Worm (Caenorhabditis elegans): ENCODE results near the gene B0334.4.

B0334.4 gene

DNA sequence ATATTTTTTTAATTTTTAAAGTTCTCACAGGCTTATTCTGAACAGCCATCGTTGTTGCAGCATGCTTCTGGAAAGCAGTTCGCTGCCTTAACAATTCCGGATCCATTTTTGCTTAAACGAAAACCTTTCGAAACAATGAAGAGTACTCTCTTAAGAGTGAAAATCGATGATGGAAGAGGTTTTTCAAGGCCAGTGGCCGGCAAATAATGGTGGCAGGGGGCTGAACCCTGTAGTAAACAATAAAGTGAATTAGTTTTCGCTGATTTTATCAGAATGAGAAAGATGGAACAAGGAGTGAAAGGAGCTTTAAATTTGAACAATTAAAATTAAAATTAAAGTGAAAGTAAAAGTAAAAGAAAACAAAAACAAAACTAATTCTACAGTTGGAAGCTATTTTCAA, 46.9 kb downstream of the B0334.4 start, which contains the start of gene gtf-2E2:
TSS of gene gtf-2E2 (minus strand) at position 111 of the 400 bp plus-strand sequence.
- peak; percentile 56 for TF ChIP-seq snpc-4 (tag; optimal IDR thresholded peaks at IDR 0.05)
- no peak for TF ChIP-seq ceh-82 (tag; optimal IDR thresholded peaks at IDR 0.05)
- TF ChIP-seq lin-39 (tag; optimal IDR thresholded peaks at IDR 0.05): peak; percentile 55
- TF ChIP-seq nfya-1 (tag; optimal IDR thresholded peaks at IDR 0.05; ENCODE audit: insufficient read depth): peak; percentile 44
- peak; percentile 17 for TF ChIP-seq elt-1 (tag; optimal IDR thresholded peaks at IDR 0.05)
- peak; percentile 42 for TF ChIP-seq hmg-11 (tag; optimal IDR thresholded peaks at IDR 0.05)
- no peak for TF ChIP-seq fos-1 (tag; optimal IDR thresholded peaks at IDR 0.05)
- no peak for TF ChIP-seq nhr-67 (tag; optimal IDR thresholded peaks at IDR 0.05)
- TF ChIP-seq nhr-25 (tag; optimal IDR thresholded peaks at IDR 0.05): peak; percentile 10
- TF ChIP-seq ceh-28 (tag; optimal IDR thresholded peaks at IDR 0.05): peak; percentile 34
- TF ChIP-seq lin-15B (tag; optimal IDR thresholded peaks at IDR 0.05): peak; percentile 31
- TF ChIP-seq mml-1 (tag; optimal IDR thresholded peaks at IDR 0.05): no peak
- peak; percentile 37 for TF ChIP-seq pha-4 (tag; optimal IDR thresholded peaks at IDR 0.05)

ce11 chrII:11542958-11543357, 47.5 kb downstream of the B0334.4 start:
- TF ChIP-seq ztf-11 (tag; optimal IDR thresholded peaks at IDR 0.05): no peak
- no peak for TF ChIP-seq nhr-76 (tag; optimal IDR thresholded peaks at IDR 0.05)
- no peak for TF ChIP-seq pqm-1 (tag; optimal IDR thresholded peaks at IDR 0.05)

DNA sequence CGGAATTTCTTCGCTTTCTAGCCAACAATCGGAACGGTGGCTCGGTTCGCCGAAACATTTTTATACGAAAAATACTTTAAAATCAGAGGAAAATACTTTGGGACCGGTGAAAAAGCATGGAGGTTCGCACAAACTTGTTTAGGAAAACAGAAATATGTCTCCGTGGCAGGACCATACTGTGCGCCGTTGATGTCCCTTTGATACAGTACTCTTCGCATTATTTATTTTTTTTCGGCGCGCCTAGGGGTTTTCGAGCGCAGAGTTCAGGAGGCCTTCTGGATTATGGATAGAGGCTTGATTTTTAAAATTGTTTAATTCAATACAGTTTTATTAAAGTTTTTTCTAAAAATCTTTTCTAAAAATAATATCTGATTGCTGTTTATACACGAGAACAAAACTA, 49.2 kb downstream of the B0334.4 start, which contains the start of gene F54D5.9:
TSS of gene F54D5.9 (minus strand) at position 115 of the 400 bp plus-strand sequence.
- TF ChIP-seq eor-1 (tag; optimal IDR thresholded peaks at IDR 0.05) (no peak), pha-4 (tag; optimal IDR thresholded peaks at IDR 0.05) (no peak), ama-1 (optimal IDR thresholded peaks at IDR 0.05) (peak; percentile 3), egl-27 (tag; optimal IDR thresholded peaks at IDR 0.05) (no peak)

DNA sequence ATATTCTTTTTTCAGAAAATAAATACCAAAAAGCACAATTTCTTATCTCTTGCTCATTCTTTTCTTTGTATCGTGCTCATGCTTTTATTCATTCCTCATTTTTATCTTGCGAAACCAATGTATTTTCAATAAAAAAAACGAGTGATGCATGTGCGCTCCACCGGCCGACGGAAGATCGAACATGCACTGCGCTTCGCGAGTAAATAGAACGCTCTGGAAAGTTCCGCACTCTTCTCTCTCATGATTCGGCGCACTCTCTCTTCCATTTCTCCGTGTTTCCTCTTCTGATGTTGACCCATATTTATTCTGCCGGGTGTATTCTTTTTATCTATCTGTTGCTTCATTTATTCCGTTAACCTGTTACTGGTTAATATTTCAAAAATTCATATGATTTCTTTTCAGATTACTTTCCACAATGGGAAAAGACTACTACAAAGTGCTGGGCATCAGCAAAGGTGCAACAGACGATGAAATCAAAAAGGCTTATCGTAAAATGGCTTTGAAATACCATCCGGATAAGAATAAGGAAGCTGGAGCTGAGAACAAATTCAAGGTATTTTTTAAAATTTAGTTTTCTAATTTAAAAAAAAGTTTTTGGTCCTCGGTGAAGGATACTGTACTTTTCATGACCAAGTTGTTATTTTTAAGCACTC, 49.9 kb downstream of the B0334.4 start, which contains the start of gene dnj-13:
TSS of gene dnj-13 (plus strand) at position 403 of the 653 bp plus-strand sequence.
- peak; percentile 68 for TF ChIP-seq skn-1 (tag; optimal IDR thresholded peaks at IDR 0.05)
- no peak for TF ChIP-seq nhr-28 (tag; optimal IDR thresholded peaks at IDR 0.05)
- TF ChIP-seq mdl-1 (tag; optimal IDR thresholded peaks at IDR 0.05): peak; percentile 54
- TF ChIP-seq elt-1 (tag; optimal IDR thresholded peaks at IDR 0.05): peak; percentile 47
- TF ChIP-seq ztf-4 (tag; optimal IDR thresholded peaks at IDR 0.05): peak; percentile 72
- peak; percentile 87 for TF ChIP-seq ama-1 (optimal IDR thresholded peaks at IDR 0.05)
- TF ChIP-seq mml-1 (tag; optimal IDR thresholded peaks at IDR 0.05): no peak
- no peak for TF ChIP-seq daf-12 (tag; optimal IDR thresholded peaks at IDR 0.05)
- no peak for TF ChIP-seq aly-2 (tag; optimal IDR thresholded peaks at IDR 0.05)
- TF ChIP-seq R02D3.7 (tag; optimal IDR thresholded peaks at IDR 0.05): peak; percentile 69
- TF ChIP-seq egl-27 (tag; optimal IDR thresholded peaks at IDR 0.05): peak; percentile 91
- no peak for TF ChIP-seq elt-3 (tag; optimal IDR thresholded peaks at IDR 0.05)
- peak; percentile 19 for TF ChIP-seq ZK546.5 (tag; optimal IDR thresholded peaks at IDR 0.05)
- peak; percentile 91 for TF ChIP-seq nhr-25 (tag; optimal IDR thresholded peaks at IDR 0.05)
- TF ChIP-seq lin-15B (tag; optimal IDR thresholded peaks at IDR 0.05): peak; percentile 92
- peak; percentile 55 for TF ChIP-seq fos-1 (tag; optimal IDR thresholded peaks at IDR 0.05)
- no peak for TF ChIP-seq sea-2 (GFP tag; optimal IDR thresholded peaks at IDR 0.05)
- TF ChIP-seq nfya-1 (tag; optimal IDR thresholded peaks at IDR 0.05; ENCODE audit: insufficient read depth): peak; percentile 93
- peak; percentile 96 for TF ChIP-seq pha-4 (tag; optimal IDR thresholded peaks at IDR 0.05)
- no peak for TF ChIP-seq egl-5 (tag; optimal IDR thresholded peaks at IDR 0.05)
- TF ChIP-seq ceh-82 (tag; optimal IDR thresholded peaks at IDR 0.05): peak; percentile 71
- no peak for TF ChIP-seq nhr-67 (tag; optimal IDR thresholded peaks at IDR 0.05)
- no peak for TF ChIP-seq ceh-9 (tag; optimal IDR thresholded peaks at IDR 0.05)
- TF ChIP-seq nhr-77 (tag; optimal IDR thresholded peaks at IDR 0.05): peak; percentile 61
- peak; percentile 94 for TF ChIP-seq nhr-43 (tag; optimal IDR thresholded peaks at IDR 0.05; ENCODE audit: poor library complexity, severe bottlenecking)
- peak; percentile 71 for TF ChIP-seq lin-39 (tag; optimal IDR thresholded peaks at IDR 0.05)
- TF ChIP-seq lsy-12 (tag; optimal IDR thresholded peaks at IDR 0.05): peak; percentile 98
- peak; percentile 49 for TF ChIP-seq nhr-11 (tag; optimal IDR thresholded peaks at IDR 0.05)
- peak; percentile 85 for TF ChIP-seq fkh-10 (GFP tag; optimal IDR thresholded peaks at IDR 0.05)
- no peak for TF ChIP-seq unc-39 (tag; optimal IDR thresholded peaks at IDR 0.05)
- TF ChIP-seq zag-1 (tag; optimal IDR thresholded peaks at IDR 0.05): no peak
- TF ChIP-seq jun-1 (tag; optimal IDR thresholded peaks at IDR 0.05): peak; percentile 88
- TF ChIP-seq pqm-1 (tag; optimal IDR thresholded peaks at IDR 0.05): peak; percentile 79
- TF ChIP-seq nhr-76 (tag; optimal IDR thresholded peaks at IDR 0.05): peak; percentile 45
- TF ChIP-seq ceh-28 (tag; optimal IDR thresholded peaks at IDR 0.05): peak; percentile 81
- TF ChIP-seq elt-2 (tag; optimal IDR thresholded peaks at IDR 0.05): peak; percentile 83
- peak; percentile 94 for TF ChIP-seq hmg-11 (tag; optimal IDR thresholded peaks at IDR 0.05)
- peak; percentile 30 for TF ChIP-seq ceh-16 (tag; optimal IDR thresholded peaks at IDR 0.05)
- no peak for TF ChIP-seq ztf-11 (tag; optimal IDR thresholded peaks at IDR 0.05)
- TF ChIP-seq tbx-2 (tag; optimal IDR thresholded peaks at IDR 0.05): peak; percentile 84
- TF ChIP-seq eor-1 (tag; optimal IDR thresholded peaks at IDR 0.05): peak in 1 of 2 experiments; percentile 84
- peak; percentile 73 for TF ChIP-seq snpc-4 (tag; optimal IDR thresholded peaks at IDR 0.05)
- no peak for TF ChIP-seq unc-62 (GFP tag; optimal IDR thresholded peaks at IDR 0.05)

Measured in whole organism, L3 larva.